Worm (Caenorhabditis elegans): ENCODE measurements around the gene dmd-7.

DNA sequence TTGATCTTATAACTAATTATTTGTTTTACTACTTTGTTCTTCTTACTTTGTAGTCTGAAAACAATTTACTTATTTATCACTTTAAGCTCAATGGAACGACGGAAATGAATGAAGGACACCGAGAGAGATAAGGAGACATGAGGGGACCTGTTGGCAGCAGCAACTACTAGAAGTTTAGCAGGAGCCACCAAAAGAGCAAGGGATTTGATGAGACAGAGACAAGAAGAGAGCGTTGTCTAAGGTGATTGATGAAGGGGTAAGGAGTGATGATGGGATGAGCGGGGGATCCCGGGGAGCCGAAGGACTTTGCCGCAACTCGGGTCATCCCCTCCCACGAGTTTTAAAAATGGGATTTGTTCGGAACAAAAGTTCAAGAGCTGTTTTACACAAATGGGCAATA lies 44.2 kb upstream of the dmd-7 start, which contains the start of gene ttn-1:
- TF ChIP-seq elt-2 (tag; optimal IDR thresholded peaks at IDR 0.05), result no peak
- no peak for TF ChIP-seq Y22D7AL.16 (tag; optimal IDR thresholded peaks at IDR 0.05)
- TF ChIP-seq pros-1 (tag; optimal IDR thresholded peaks at IDR 0.05), result no peak

All from whole organism, late embryonic.